Fruit fly (Drosophila melanogaster) whole organism: ENCODE data around the gene CG33723.

Experiments used
- CG8478 ChIP-seq: fragments of >200 bp; optimal IDR thresholded peaks from 2 replicates; lab custom pipeline; 2018; ENCODE audit warnings: inconsistent platforms
- Dll ChIP-seq: fragments of >200 bp; optimal IDR thresholded peaks from 2 replicates; lab custom pipeline; 2017
- EcR ChIP-seq, 2 experiments: fragments of >200 bp; optimal IDR thresholded peaks; 2 replicates each; lab custom pipeline; 2017; ENCODE audit warnings: missing biosample characterization in 2 of 2, missing genetic modification characterization in 2 of 2, missing genetic modification reagents in 2 of 2
- pan ChIP-seq: fragments of >200 bp; optimal IDR thresholded peaks from 2 replicates; lab custom pipeline; 2017
- psq ChIP-seq: fragments of >200 bp; optimal IDR thresholded peaks from 2 replicates; lab custom pipeline; 2017
- usp ChIP-seq: fragments of >200 bp; optimal IDR thresholded peaks from 2 replicates; lab custom pipeline; 2017; ENCODE audit warnings: missing biosample characterization, missing genetic modification characterization, mixed read lengths

Gene CG33723

DNA sequence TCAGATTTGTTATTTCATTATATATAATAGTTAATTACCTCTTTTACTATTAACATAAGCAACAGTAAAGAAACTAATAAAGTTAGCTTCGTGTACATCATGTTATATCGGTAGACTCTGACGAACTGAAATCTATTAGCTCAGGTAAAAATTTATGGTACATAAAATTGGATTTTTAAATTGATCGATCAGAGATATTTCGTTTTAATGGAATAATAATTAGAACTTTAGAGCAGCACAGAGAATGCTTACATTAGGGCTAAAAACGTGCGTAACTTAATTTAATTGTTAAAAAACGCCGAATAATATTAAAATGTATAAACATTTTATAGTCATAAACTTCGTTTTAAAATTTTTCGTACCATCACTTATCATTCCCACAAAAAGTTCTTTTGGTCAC, at the start of gene CG33723:
Gene CG33723, minus strand, starts transcription at position 101 of the 400 bp plus-strand sequence.
- TF ChIP-seq Dll (lab: Kevin White, UChicago) (no peak), pan (lab: Kevin White, UChicago) (no peak), psq (lab: Kevin White, UChicago) (no peak), EcR (GFP tag; optimal IDR thresholded peaks at IDR 0.05; lab: Kevin White, UChicago) (no peak), usp (no peak), CG8478 (no peak)

DNA sequence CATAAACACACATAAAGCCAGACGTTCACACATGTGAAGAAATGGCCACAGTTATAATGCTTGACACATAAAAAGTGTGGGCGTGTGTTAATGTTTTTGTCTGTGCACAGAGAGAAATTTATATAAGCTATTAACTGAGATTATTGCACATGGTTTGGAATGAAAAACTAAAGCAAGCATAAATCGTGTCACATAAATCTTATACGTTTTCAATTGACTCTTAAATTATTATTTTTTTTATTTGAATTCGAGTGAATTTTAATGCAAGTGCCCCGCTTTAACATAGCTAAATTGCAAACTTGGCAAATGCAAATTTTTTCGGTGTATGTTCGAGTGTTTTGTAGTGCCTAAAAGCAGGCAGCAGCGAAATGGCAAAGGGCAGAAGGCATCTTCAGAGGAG, 46.9 kb upstream of the CG33723 start:
- no peak for TF ChIP-seq EcR (GFP tag; optimal IDR thresholded peaks at IDR 0.05; lab: Kevin White, UChicago)
- no peak for TF ChIP-seq pan (lab: Kevin White, UChicago)
- no peak for TF ChIP-seq CG8478
- TF ChIP-seq Dll (lab: Kevin White, UChicago): no peak
- no peak for TF ChIP-seq psq (lab: Kevin White, UChicago)
- no peak for TF ChIP-seq usp

DNA sequence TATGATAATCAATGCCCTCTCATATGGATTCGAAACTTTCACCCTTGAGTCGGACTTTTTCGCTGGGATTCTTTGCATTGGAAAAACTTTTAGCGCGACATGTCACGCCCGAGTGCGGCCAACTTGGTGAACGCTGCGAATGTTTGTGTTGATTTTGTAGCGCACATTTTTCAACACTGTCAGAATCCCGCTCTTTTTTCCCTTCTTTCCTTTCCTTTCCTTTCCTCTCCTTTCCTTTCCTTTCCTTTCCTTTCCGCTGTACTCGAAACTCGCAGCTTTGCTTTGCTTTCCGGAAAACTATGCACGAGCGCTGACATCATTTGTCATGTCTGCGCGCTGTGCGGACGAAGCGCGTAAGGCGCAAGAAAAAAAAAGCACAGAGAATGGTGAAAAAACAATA, 26.9 kb upstream of the CG33723 start:
- no peak for TF ChIP-seq Dll (lab: Kevin White, UChicago)
- no peak for TF ChIP-seq psq (lab: Kevin White, UChicago)
- TF ChIP-seq pan (lab: Kevin White, UChicago): no peak
- TF ChIP-seq EcR (GFP tag; optimal IDR thresholded peaks at IDR 0.05; lab: Kevin White, UChicago): no peak
- no peak for TF ChIP-seq CG8478
- no peak for TF ChIP-seq usp

DNA sequence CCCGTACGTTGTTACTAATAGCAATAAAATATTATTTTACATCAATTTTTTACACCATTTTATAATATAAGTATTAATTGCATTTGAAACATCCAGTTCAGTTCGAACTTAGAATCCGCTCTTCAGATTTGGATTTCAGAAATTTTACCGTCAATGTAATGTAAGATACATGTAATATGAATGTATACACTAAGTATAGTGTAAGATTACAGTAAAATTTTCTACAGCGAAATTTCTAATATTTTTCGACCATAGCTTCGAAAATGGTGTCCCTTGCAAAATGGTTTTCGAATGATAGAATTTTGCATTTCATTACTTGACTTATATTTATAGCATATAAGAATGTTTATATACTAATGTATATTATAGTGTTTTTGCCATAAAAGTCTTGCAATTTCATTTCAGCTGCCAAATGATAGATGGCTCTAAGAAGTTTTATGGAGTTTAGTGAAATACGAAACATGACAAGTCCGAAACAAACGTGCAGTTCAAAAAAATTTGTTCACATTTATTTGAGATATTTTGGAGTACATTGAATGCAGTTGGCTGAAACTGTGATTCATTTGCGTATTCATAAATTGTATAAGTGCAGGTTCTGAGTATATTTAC, 24.0 kb upstream of the CG33723 start:
- TF ChIP-seq psq (lab: Kevin White, UChicago): no peak
- TF ChIP-seq pan (lab: Kevin White, UChicago): no peak
- TF ChIP-seq Dll (lab: Kevin White, UChicago): no peak

DNA sequence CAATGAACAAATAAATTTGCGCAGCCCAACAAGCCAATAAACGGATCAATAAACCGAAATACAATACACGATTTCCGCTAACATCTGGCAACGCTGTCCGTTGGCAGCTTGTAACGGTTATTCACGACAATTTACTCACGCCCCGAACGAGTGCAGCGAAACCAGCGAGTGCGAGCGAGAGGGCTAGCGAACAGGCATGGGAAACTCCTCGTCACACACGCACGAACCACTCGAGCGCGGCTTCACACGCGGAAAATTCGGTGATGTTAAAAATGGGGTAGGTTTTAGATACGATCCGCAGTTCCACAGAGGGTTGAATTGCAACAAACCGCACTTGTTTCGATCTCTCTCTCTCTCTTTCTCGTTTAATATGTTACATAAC, 19.5 kb upstream of the CG33723 start:
- TF ChIP-seq pan (lab: Kevin White, UChicago) (no peak), EcR (GFP tag; optimal IDR thresholded peaks at IDR 0.05; lab: Kevin White, UChicago) (no peak), Dll (lab: Kevin White, UChicago) (no peak), usp (no peak), psq (lab: Kevin White, UChicago) (no peak), CG8478 (no peak)

DNA sequence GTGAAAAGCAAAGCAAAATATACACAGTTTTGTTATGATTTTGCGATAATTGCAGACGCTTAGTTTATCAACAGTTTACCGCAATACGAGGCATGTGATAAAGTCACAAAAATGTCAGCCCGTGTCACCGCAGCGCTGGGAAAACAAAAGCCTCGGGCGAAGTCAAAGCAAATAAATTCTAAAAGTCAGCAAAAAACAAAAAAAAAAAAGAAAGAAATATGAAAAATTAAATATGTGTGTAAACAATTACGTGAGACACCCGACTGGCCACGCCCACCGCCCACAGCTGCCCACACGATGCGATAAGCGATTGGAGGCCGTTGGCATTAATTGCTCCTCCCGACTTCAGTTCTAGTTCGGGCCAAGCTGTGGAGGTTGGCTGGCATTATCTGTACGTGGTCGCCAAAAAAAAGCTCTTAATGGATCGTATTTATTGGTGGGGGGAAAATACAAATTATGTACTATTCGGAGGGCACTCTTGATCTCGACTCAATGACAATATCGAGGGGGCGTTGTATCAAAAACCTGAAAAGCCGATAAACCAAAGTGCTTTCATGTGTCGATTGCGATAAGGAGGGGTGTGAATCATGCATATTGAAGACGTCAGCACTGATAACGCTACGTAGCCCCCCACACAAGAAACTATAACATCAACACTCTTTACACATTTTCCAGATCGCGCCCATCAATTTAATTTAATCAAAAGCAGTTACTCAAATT, 19.0 kb upstream of the CG33723 start:
- TF ChIP-seq Dll (lab: Kevin White, UChicago) (no peak), psq (lab: Kevin White, UChicago) (no peak), pan (lab: Kevin White, UChicago) (no peak), EcR (GFP tag; optimal IDR thresholded peaks at IDR 0.05; lab: Kevin White, UChicago) (no peak), usp (no peak), CG8478 (no peak)

DNA sequence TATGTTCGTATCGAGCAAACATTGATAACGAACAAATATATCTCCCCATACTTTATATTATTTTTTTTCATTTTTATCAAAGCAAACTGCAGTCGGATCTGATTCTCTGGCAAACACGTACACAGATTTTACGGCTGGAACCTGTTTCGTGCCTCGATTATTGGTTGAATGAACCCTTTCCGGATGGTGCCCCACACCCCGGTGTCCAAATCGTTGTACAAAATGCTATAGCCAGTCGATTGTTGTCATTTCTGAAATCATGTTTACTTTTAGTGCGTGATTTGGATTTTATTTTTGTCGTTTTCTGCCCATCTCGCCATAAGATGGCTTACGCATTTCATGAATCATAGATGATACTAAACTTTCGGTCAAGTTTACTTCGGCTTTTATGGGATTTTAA, 17.3 kb upstream of the CG33723 start:
- TF ChIP-seq EcR (GFP tag; optimal IDR thresholded peaks at IDR 0.05; lab: Kevin White, UChicago): peak; percentile 42 to 64
- no peak for TF ChIP-seq usp

DNA sequence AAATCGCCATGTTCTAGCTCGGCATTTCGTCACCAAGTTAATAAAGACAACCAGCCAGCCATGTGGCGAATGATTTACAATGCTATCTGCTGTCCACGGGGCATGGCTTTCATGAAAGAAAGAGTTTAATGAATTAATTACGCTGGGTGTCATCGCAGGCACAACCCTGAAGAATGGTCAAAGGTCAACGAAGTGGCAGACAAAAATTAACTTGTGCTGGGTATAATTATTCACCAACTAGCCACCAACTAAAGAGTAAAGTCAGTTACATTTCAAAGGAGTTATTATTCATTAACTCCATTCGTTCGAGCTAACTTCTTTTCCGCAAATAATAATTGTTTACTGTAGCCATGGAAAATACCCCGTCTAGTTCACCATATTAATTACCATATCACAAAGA, 16.9 kb upstream of the CG33723 start:
- TF ChIP-seq Dll (lab: Kevin White, UChicago): no peak
- TF ChIP-seq usp: no peak
- no peak for TF ChIP-seq EcR (GFP tag; optimal IDR thresholded peaks at IDR 0.05; lab: Kevin White, UChicago)
- TF ChIP-seq pan (lab: Kevin White, UChicago): no peak
- TF ChIP-seq CG8478: no peak
- TF ChIP-seq psq (lab: Kevin White, UChicago): no peak

DNA sequence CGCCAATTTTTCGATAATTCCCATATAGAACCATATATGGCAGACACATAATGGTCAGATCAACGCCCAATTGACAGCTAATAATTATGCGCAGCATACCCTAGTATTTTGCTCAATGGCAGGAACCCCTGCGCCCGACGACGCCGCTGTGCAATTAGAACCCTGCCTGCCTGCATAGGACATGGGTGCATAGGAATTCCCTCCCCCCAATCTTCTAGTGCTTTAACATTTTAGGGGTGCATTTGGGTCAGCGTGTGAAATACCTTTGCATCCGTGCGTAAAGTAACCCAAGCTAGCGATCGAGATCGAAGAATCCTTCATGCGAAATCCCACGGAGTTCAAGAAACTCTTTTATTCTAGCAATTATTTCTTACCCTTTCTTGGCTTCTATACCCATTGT, 14.6 kb upstream of the CG33723 start:
- TF ChIP-seq pan (lab: Kevin White, UChicago) (no peak), CG8478 (no peak), Dll (lab: Kevin White, UChicago) (no peak), EcR (GFP tag; optimal IDR thresholded peaks at IDR 0.05; lab: Kevin White, UChicago) (no peak), usp (no peak), psq (lab: Kevin White, UChicago) (no peak)

DNA sequence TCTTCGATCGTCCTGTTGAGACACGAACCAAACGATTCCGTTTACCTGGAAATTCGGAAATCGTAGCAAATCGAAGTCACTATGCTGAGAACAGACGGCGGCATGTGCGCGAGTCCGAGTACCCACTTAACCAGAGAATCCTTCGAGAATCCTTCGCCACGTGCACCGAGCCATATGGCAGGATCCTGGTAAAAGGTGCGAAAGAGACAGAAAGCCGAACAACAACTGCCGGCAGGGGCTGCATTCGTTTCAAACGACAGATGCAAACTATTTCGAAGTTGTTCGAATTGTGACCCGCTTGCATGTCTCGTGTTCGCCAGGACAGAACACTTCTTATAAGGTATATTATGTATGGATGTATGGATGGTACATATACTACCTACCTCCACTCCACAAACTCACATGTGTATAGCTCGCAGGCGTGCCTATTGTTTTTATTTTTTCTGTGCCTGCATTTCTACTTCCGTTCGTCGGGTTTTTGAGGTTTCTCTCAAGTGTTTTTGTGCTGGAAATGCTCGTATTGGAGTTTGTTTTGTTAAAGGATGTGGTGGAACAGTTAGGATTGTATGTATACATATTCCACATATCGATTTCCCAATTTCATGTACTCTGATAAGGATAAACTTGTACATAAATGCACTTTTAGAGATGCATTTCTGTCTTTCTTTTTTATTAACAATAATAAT, 14.0 kb upstream of the CG33723 start:
- TF ChIP-seq Dll (lab: Kevin White, UChicago) (no peak), CG8478 (no peak), pan (lab: Kevin White, UChicago) (no peak), EcR (GFP tag; optimal IDR thresholded peaks at IDR 0.05; lab: Kevin White, UChicago) (no peak), psq (lab: Kevin White, UChicago) (no peak), usp (no peak)

DNA sequence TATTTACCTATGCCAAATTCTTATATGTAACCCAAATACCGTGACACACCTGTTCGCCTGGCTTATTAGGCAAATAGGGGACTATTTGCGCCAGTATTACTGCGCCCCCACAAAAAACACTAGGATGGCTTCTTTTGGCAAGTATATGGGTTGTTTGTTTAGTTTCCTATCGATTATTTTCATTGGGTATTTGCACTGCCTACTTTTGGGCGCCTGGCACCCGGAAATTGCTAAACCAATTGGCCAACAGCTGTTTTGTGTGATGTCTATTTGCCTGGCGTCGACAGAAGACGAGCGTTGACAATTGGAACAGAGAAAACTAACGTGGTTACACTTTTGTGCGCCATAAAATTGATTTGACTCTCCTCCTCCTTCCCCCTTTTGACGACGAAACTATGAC, 12.4 kb upstream of the CG33723 start:
- TF ChIP-seq CG8478 (no peak), usp (no peak), psq (lab: Kevin White, UChicago) (no peak), pan (lab: Kevin White, UChicago) (no peak), EcR (GFP tag; optimal IDR thresholded peaks at IDR 0.05; lab: Kevin White, UChicago) (no peak), Dll (lab: Kevin White, UChicago) (no peak)

DNA sequence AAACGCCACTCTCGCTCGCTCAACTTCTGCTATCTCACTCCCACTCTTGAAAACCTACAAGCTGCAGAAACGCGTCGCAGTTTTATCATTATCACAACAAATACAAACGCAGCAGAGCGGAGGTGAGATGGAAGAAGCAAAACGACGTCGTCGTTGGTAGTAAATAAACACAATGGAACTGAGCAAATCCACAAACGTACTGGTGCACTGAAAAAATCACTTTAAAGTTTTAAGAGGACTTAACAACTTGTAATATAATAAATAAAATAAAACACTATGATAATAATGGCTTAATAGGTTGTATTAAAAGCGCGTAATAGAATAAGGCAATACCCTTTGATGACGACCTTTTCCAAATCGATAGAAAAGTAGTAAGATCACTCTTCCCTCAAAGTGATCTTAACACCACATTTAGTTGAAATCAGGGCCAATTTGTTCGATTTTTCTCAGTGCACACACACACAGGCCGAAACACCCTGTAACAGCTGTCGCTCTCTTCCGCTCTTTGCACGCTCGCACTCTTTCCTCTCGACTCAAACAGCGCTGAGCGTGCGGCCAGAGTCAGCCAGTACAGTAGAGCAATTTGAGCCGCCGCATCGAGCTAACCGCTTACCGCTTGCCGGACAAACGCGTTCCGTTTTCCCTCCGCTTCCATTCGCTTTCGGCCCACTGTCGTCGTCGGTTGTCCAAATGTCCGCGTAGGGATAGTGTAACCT, 8.9 kb upstream of the CG33723 start:
- TF ChIP-seq pan (lab: Kevin White, UChicago) (no peak), usp (no peak), EcR (GFP tag; optimal IDR thresholded peaks at IDR 0.05; lab: Kevin White, UChicago) (no peak), psq (lab: Kevin White, UChicago) (no peak), CG8478 (no peak), Dll (lab: Kevin White, UChicago) (no peak)
